Fruit fly (Drosophila melanogaster) whole organism, prepupa: Measurements from ENCODE around the gene ATPsynGL.
A peak's percentile ranks its signal among the peaks of the same experiment; 100 is the strongest.

Experiments
- CG10631 ChIP-seq: fragments of 200-800 bp; sonication (Bioruptor generic); optimal IDR thresholded peaks from 2 replicates; lab custom pipeline; 2016; ENCODE audit warnings: missing biosample characterization, missing genetic modification characterization
- CG10669 ChIP-seq: fragments of 200-800 bp; sonication (Bioruptor generic); optimal IDR thresholded peaks from 3 replicates; lab custom pipeline; 2018; ENCODE audit warnings: missing biosample characterization, mild to moderate bottlenecking, missing genetic modification characterization, moderate library complexity
- CG11294 ChIP-seq: fragments of 200-800 bp; sonication (Bioruptor generic); IDR thresholded peaks from 2 replicates; pipeline ENCODE4 v1.3.6; 2022; ENCODE audit warnings: missing biosample characterization, missing genetic modification characterization
- CG11762 ChIP-seq: fragments of 200-800 bp; sonication (Bioruptor generic); optimal IDR thresholded peaks from 3 replicates; lab custom pipeline; 2016; ENCODE audit warnings: missing biosample characterization, missing genetic modification characterization; ENCODE audit not compliant: insufficient read depth
- CG11902 ChIP-seq: fragments of 200-800 bp; sonication (Bioruptor generic); optimal IDR thresholded peaks from 3 replicates; lab custom pipeline; 2016; ENCODE audit warnings: missing biosample characterization, missing genetic modification characterization
- CG15336 ChIP-seq: fragments of 200-800 bp; sonication (Bioruptor generic); IDR thresholded peaks from 2 replicates; pipeline ENCODE4 v1.3.6; 2022; ENCODE audit warnings: missing biosample characterization, missing genetic modification characterization
- CG1621 ChIP-seq: fragments of 200-800 bp; sonication (Bioruptor generic); optimal IDR thresholded peaks from 3 replicates; lab custom pipeline; 2018; ENCODE audit warnings: missing biosample characterization, mild to moderate bottlenecking, missing genetic modification characterization
- CG16779 ChIP-seq: fragments of 200-800 bp; sonication (Bioruptor generic); optimal IDR thresholded peaks from 3 replicates; lab custom pipeline; 2017; ENCODE audit warnings: missing biosample characterization, mild to moderate bottlenecking, missing genetic modification characterization
- CG3032 ChIP-seq: fragments of 200-800 bp; optimal IDR thresholded peaks from 2 replicates; lab custom pipeline; 2019; ENCODE audit warnings: missing biosample characterization, mild to moderate bottlenecking, missing genetic modification characterization, moderate library complexity
- CG3919 ChIP-seq: fragments of 200-800 bp; sonication (Bioruptor generic); optimal IDR thresholded peaks from 3 replicates; lab custom pipeline; 2016; ENCODE audit warnings: missing biosample characterization, missing genetic modification characterization
- CG4318 ChIP-seq: fragments of 200-800 bp; sonication (Bioruptor generic); optimal IDR thresholded peaks from 3 replicates; lab custom pipeline; 2017; ENCODE audit warnings: missing biosample characterization, mild to moderate bottlenecking, missing genetic modification characterization
- CG6163 ChIP-seq: fragments of 200-800 bp; sonication (Bioruptor generic); IDR thresholded peaks from 3 replicates; pipeline ENCODE4 v1.3.6; 2022; ENCODE audit warnings: missing biosample characterization, missing genetic modification characterization
- CG6276 ChIP-seq: fragments of 200-800 bp; sonication (Bioruptor generic); optimal IDR thresholded peaks from 2 replicates; lab custom pipeline; 2017; ENCODE audit warnings: missing biosample characterization, mild to moderate bottlenecking, missing genetic modification characterization
- CG6854 ChIP-seq: fragments of 200-800 bp; sonication (Bioruptor generic); optimal IDR thresholded peaks from 2 replicates; lab custom pipeline; 2017; ENCODE audit warnings: missing biosample characterization, mild to moderate bottlenecking, missing genetic modification characterization
- CG7368 ChIP-seq: fragments of 200-800 bp; sonication (Bioruptor generic); optimal IDR thresholded peaks from 3 replicates; lab custom pipeline; 2016; ENCODE audit warnings: missing biosample characterization, missing genetic modification characterization
- CG8119 ChIP-seq: fragments of 200-800 bp; sonication (Bioruptor generic); IDR thresholded peaks from 3 replicates; pipeline ENCODE4 v1.3.6; 2022; ENCODE audit warnings: missing biosample characterization, missing genetic modification characterization
- CG8319 ChIP-seq: fragments of 200-800 bp; sonication (Bioruptor generic); optimal IDR thresholded peaks from 3 replicates; lab custom pipeline; 2016; ENCODE audit warnings: missing biosample characterization, missing genetic modification characterization
- CG8632 ChIP-seq: fragments of 200-800 bp; sonication (Bioruptor generic); optimal IDR thresholded peaks from 3 replicates; lab custom pipeline; 2016; ENCODE audit warnings: missing biosample characterization, missing genetic modification characterization
- CG9139 ChIP-seq: fragments of 200-800 bp; sonication (Bioruptor generic); optimal IDR thresholded peaks from 3 replicates; lab custom pipeline; 2017; ENCODE audit warnings: missing biosample characterization, mild to moderate bottlenecking, missing genetic modification characterization
- Eip75B ChIP-seq: fragments of 200-800 bp; sonication (Bioruptor generic); optimal IDR thresholded peaks from 3 replicates; lab custom pipeline; 2016; ENCODE audit warnings: missing biosample characterization, missing genetic modification characterization
- Ets21C ChIP-seq: fragments of 200-800 bp; sonication (Bioruptor generic); optimal IDR thresholded peaks from 3 replicates; lab custom pipeline; 2016; ENCODE audit warnings: missing biosample characterization, missing genetic modification characterization
- Ets96B ChIP-seq: fragments of 200-800 bp; optimal IDR thresholded peaks from 2 replicates; lab custom pipeline; 2019; ENCODE audit warnings: missing biosample characterization, mild to moderate bottlenecking, missing genetic modification characterization, moderate library complexity
- Gug ChIP-seq: fragments of 200-800 bp; sonication (Bioruptor generic); IDR thresholded peaks from 2 replicates; pipeline ENCODE4 v1.3.6; 2022; ENCODE audit warnings: missing biosample characterization, missing genetic modification characterization
- Hr38 ChIP-seq: sonication (Bioruptor generic); optimal IDR thresholded peaks from 2 replicates; lab custom pipeline; 2016; ENCODE audit warnings: missing biosample characterization, missing genetic modification characterization
- Hr39 ChIP-seq: fragments of 200-800 bp; sonication (Bioruptor generic); optimal IDR thresholded peaks from 2 replicates; lab custom pipeline; 2016; ENCODE audit warnings: missing biosample characterization, missing genetic modification characterization
- Hr4 ChIP-seq: fragments of 200-800 bp; sonication (Bioruptor generic); optimal IDR thresholded peaks from 3 replicates; lab custom pipeline; 2016; ENCODE audit warnings: missing biosample characterization, missing genetic modification characterization
- Lpt ChIP-seq: fragments of 200-800 bp; sonication (Bioruptor generic); optimal IDR thresholded peaks from 3 replicates; lab custom pipeline; 2016; ENCODE audit warnings: missing biosample characterization, missing genetic modification characterization
- Met ChIP-seq: fragments of 200-800 bp; sonication (Bioruptor generic); optimal IDR thresholded peaks from 3 replicates; lab custom pipeline; 2016; ENCODE audit warnings: missing biosample characterization, missing genetic modification characterization
- Sox102F ChIP-seq: fragments of 200-800 bp; sonication (Bioruptor generic); optimal IDR thresholded peaks from 2 replicates; lab custom pipeline; 2016; ENCODE audit warnings: missing biosample characterization, mild to moderate bottlenecking, missing genetic modification characterization
- Sox14 ChIP-seq: fragments of 200-800 bp; sonication (Bioruptor generic); optimal IDR thresholded peaks from 3 replicates; lab custom pipeline; 2016; ENCODE audit warnings: missing biosample characterization, missing genetic modification characterization
- Sox15 ChIP-seq: fragments of 200-800 bp; sonication (Bioruptor generic); optimal IDR thresholded peaks from 3 replicates; lab custom pipeline; 2016; ENCODE audit warnings: missing biosample characterization, missing genetic modification characterization
- achi ChIP-seq: fragments of 200-800 bp; sonication (Bioruptor generic); optimal IDR thresholded peaks from 3 replicates; lab custom pipeline; 2016; ENCODE audit warnings: missing biosample characterization, missing genetic modification characterization
- acj6 ChIP-seq: fragments of 200-800 bp; sonication (Bioruptor generic); optimal IDR thresholded peaks from 3 replicates; lab custom pipeline; 2016; ENCODE audit warnings: missing biosample characterization, missing genetic modification characterization
- cyc ChIP-seq: fragments of 200-800 bp; sonication (Bioruptor generic); optimal IDR thresholded peaks from 3 replicates; lab custom pipeline; 2016; ENCODE audit warnings: missing biosample characterization, missing genetic modification characterization
- dac ChIP-seq: fragments of 200-800 bp; sonication (Bioruptor generic); optimal IDR thresholded peaks from 2 replicates; lab custom pipeline; 2017; ENCODE audit warnings: missing biosample characterization, mild to moderate bottlenecking, missing genetic modification characterization
- dsx ChIP-seq: fragments of 200-800 bp; optimal IDR thresholded peaks from 3 replicates; lab custom pipeline; 2019; ENCODE audit warnings: missing biosample characterization, mild to moderate bottlenecking, missing genetic modification characterization, moderate library complexity; ENCODE audit not compliant: poor library complexity, severe bottlenecking
- eg ChIP-seq: fragments of 200-800 bp; sonication (Bioruptor generic); IDR thresholded peaks from 3 replicates; pipeline ENCODE4 v1.3.6; 2022; ENCODE audit warnings: missing biosample characterization, missing genetic modification characterization
- fd59A ChIP-seq: fragments of 200-800 bp; sonication (Bioruptor generic); optimal IDR thresholded peaks from 2 replicates; lab custom pipeline; 2017; ENCODE audit warnings: missing biosample characterization, mild to moderate bottlenecking, missing genetic modification characterization, missing genetic modification reagents
- fd85E ChIP-seq: fragments of 200-800 bp; sonication (Bioruptor generic); optimal IDR thresholded peaks from 3 replicates; lab custom pipeline; 2016; ENCODE audit warnings: missing biosample characterization, missing genetic modification characterization
- fkh ChIP-seq: fragments of 200-800 bp; sonication (Bioruptor generic); optimal IDR thresholded peaks from 3 replicates; lab custom pipeline; 2017; ENCODE audit warnings: missing biosample characterization, mild to moderate bottlenecking, missing genetic modification characterization, moderate library complexity
- lz ChIP-seq: fragments of 200-800 bp; sonication (Bioruptor generic); optimal IDR thresholded peaks from 3 replicates; lab custom pipeline; 2016; ENCODE audit warnings: missing biosample characterization, missing genetic modification characterization
- net ChIP-seq: fragments of 200-800 bp; sonication (Bioruptor generic); optimal IDR thresholded peaks from 3 replicates; lab custom pipeline; 2016; ENCODE audit warnings: missing biosample characterization, missing genetic modification characterization
- salr ChIP-seq, 2 experiments: fragments of 200-800 bp; sonication (Bioruptor generic); optimal IDR thresholded peaks; 3 replicates each; lab custom pipeline; 2016 to 2018; ENCODE audit warnings: missing biosample characterization in 2 of 2, missing genetic modification characterization in 2 of 2, mild to moderate bottlenecking in 1 of 2
- spab ChIP-seq: fragments of 200-800 bp; sonication (Bioruptor generic); optimal IDR thresholded peaks from 2 replicates; lab custom pipeline; 2017; ENCODE audit warnings: missing biosample characterization, mild to moderate bottlenecking, missing genetic modification characterization, missing genetic modification reagents
- ss ChIP-seq, 2 experiments: fragments of 200-800 bp; sonication (Bioruptor generic); optimal IDR thresholded peaks; 2 replicates in 1 of 2; 3 replicates in 1 of 2; lab custom pipeline; 2017 to 2018; ENCODE audit warnings: mild to moderate bottlenecking in 2 of 2, missing biosample characterization in 2 of 2, missing genetic modification characterization in 2 of 2, moderate library complexity in 1 of 2
- topi ChIP-seq: fragments of 200-800 bp; sonication (Bioruptor generic); optimal IDR thresholded peaks from 3 replicates; lab custom pipeline; 2016; ENCODE audit warnings: missing biosample characterization, missing genetic modification characterization
- vri ChIP-seq: fragments of 200-800 bp; sonication (Bioruptor generic); optimal IDR thresholded peaks from 3 replicates; lab custom pipeline; 2016; ENCODE audit warnings: missing biosample characterization, mild to moderate bottlenecking, missing genetic modification characterization

Gene ATPsynGL

DNA sequence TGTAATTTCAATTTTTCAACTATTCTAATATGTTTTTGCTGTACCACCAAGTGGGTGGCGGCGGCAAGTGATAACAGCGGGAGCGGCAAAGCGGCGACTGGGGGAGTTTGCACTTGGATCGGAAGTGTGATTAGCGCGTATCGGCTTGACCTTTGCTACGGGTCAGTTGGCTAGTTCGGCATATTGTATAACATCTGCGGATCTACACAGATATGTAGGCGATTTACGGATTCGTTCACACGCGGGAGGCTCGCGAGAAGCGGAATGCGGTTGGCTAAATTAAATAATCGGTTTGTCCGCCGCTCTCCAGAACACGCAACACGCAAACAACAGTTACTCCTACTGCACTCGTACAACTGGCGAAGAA is 43.0 kb downstream of the ATPsynGL start:
- TF ChIP-seq Sox102F (GFP tag; lab: Kevin White, UChicago) (no peak), eg (no peak), CG15336 (GFP tag; lab: Robert Waterston, UW) (no peak), Ets21C (no peak), Eip75B (no peak), fkh (GFP tag; lab: Kevin White, UChicago) (no peak)

DNA sequence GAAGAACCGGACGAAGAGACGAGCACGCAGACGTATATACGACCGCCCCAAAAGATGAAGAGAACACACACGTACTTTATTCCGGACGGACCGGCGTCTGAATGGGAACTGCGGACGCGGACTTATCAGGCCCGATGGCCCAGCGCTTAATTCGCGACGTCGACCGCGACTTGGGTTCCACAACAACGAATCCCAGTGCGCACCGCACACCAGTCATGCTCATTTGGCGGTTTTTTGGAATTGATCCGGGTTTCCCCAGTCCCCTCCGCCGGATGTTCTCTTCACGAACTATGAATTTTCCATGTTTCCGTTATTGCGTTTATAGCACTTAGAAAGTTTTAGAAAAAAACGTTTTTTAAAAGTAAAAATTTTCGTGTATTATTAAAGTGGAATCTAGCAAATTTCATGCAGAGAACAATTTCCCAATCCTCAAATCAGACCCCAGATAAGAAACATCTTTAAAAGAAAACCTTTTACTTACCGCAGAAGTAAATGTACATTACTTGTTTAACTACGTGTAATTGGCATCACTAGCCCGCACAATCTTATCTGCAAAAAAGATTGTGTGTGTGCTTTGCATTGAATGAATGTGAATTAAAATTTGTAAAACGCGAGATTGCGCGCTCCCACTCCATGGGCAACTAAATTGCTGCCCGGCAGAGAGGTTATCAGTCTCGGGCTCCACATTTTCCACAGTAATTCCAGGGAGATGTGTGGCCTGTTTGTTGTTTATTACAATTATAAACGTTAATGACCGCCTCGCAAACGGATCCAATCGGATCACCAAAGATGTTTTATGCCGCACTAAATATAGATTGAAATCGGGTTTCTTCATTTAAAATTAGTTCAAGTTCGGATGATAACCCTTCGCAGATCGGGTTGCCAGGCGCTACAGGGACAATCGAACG is 43.6 kb downstream of the ATPsynGL start, which contains the start of gene CG7149:
Gene CG7149 (minus strand): TSS at position 110 of the 908 bp plus-strand sequence.
- TF ChIP-seq CG11902 (GFP tag; lab: Kevin White, UChicago), result no peak
- TF ChIP-seq Ets96B (tag; lab: Kevin White, UChicago), result peak; percentile 15
- TF ChIP-seq Ets21C, result peak; percentile 13
- no peak for TF ChIP-seq fkh (GFP tag; lab: Kevin White, UChicago)
- peak; percentile 23 for TF ChIP-seq Eip75B
- no peak for TF ChIP-seq dac (GFP tag; lab: Kevin White, UChicago)
- TF ChIP-seq Sox102F (GFP tag; lab: Kevin White, UChicago), result peak; percentile 14
- peak; percentile 40 for TF ChIP-seq lz (GFP tag; lab: Kevin White, UChicago)
- TF ChIP-seq spab, result no peak
- TF ChIP-seq Sox14 (GFP tag; lab: Kevin White, UChicago), result no peak
- peak; percentile 16 for TF ChIP-seq CG10669 (GFP tag; lab: Kevin White, UChicago)
- no peak for TF ChIP-seq cyc (GFP tag; lab: Kevin White, UChicago)
- TF ChIP-seq CG8319 (GFP tag; lab: Kevin White, UChicago), result no peak
- TF ChIP-seq achi (GFP tag; lab: Kevin White, UChicago), result no peak
- TF ChIP-seq CG8119 (GFP tag; lab: Robert Waterston, UW), result no peak
- no peak; the same call in 2 of the 3 replicates for TF ChIP-seq CG6163 (GFP tag; lab: Robert Waterston, UW)
- TF ChIP-seq CG3032 (tag; lab: Kevin White, UChicago), result no peak
- peak; percentile 36 for TF ChIP-seq Met
- TF ChIP-seq salr (GFP tag; optimal IDR thresholded peaks at IDR 0.05; lab: Kevin White, UChicago), result no peak
- no peak for TF ChIP-seq CG4318 (GFP tag; lab: Kevin White, UChicago)
- peak; percentile 28 for TF ChIP-seq CG6854 (GFP tag; lab: Kevin White, UChicago)
- peak; percentile 8 for TF ChIP-seq CG10631
- peak; percentile 22 for TF ChIP-seq topi (GFP tag; lab: Kevin White, UChicago)
- TF ChIP-seq vri, result peak; percentile 94
- peak; percentile 20 for TF ChIP-seq Hr39
- TF ChIP-seq net (GFP tag; lab: Kevin White, UChicago), result peak; percentile 53
- no peak for TF ChIP-seq CG7368 (GFP tag; lab: Kevin White, UChicago)
- TF ChIP-seq acj6, result peak; percentile 34
- TF ChIP-seq CG15336 (GFP tag; lab: Robert Waterston, UW), result no peak
- TF ChIP-seq ss (GFP tag; optimal IDR thresholded peaks at IDR 0.05; lab: Kevin White, UChicago), result peak in 1 of 2 experiments; percentile 17
- TF ChIP-seq Gug (GFP tag; lab: Robert Waterston, UW), result no peak
- no peak for TF ChIP-seq CG11762 (GFP tag; lab: Kevin White, UChicago)
- no peak for TF ChIP-seq dsx (GFP tag; lab: Kevin White, UChicago)
- no peak for TF ChIP-seq Hr38 (GFP tag; lab: Kevin White, UChicago)
- TF ChIP-seq Sox15, result no peak
- peak; percentile 41 for TF ChIP-seq CG1621 (tag; lab: Kevin White, UChicago)
- no peak for TF ChIP-seq CG3919 (GFP tag; lab: Kevin White, UChicago)
- TF ChIP-seq CG9139 (GFP tag; lab: Kevin White, UChicago), result no peak
- no peak for TF ChIP-seq CG11294
- no peak for TF ChIP-seq eg
- no peak for TF ChIP-seq CG8632 (GFP tag; lab: Kevin White, UChicago)
- peak; percentile 48 for TF ChIP-seq Hr4 (GFP tag; lab: Kevin White, UChicago)
- TF ChIP-seq Lpt (GFP tag; lab: Kevin White, UChicago), result no peak
- TF ChIP-seq fd85E (GFP tag; lab: Kevin White, UChicago), result no peak
- TF ChIP-seq fd59A (GFP tag; lab: Kevin White, UChicago), result no peak
- TF ChIP-seq CG6276, result no peak
- peak; percentile 52 for TF ChIP-seq CG16779 (tag; lab: Kevin White, UChicago)
